Fruit fly (Drosophila melanogaster) whole organism, embryonic: ENCODE results near the gene CG33282.

Experiments
- Adf1 ChIP-seq: fragments of 200-800 bp; sonication (Bioruptor generic); IDR thresholded peaks from 2 replicates; pipeline ENCODE4 v1.3.6; 2022; ENCODE audit warnings: missing biosample characterization, missing genetic modification characterization
- Aef1 ChIP-seq: fragments of 200-800 bp; sonication (Bioruptor generic); IDR thresholded peaks from 3 replicates; pipeline ENCODE4 v1.3.6; 2022; ENCODE audit warnings: missing biosample characterization, missing genetic modification characterization
- Bgb ChIP-seq: fragments of 200-800 bp; sonication (Bioruptor generic); IDR thresholded peaks from 2 replicates; pipeline ENCODE4 v1.3.6; 2022; ENCODE audit warnings: missing biosample characterization, missing genetic modification characterization; ENCODE audit not compliant: partially characterized antibody
- CG11560 ChIP-seq: fragments of 200-800 bp; sonication (Bioruptor generic); IDR thresholded peaks from 3 replicates; pipeline ENCODE4 v1.3.6; 2022; ENCODE audit warnings: missing biosample characterization, missing genetic modification characterization
- CG13296 ChIP-seq: fragments of 200-800 bp; sonication (Bioruptor generic); optimal IDR thresholded peaks from 3 replicates; lab custom pipeline; 2018; ENCODE audit warnings: missing biosample characterization, mild to moderate bottlenecking, missing genetic modification characterization
- CG13894 ChIP-seq: fragments of 200-800 bp; sonication (Bioruptor generic); optimal IDR thresholded peaks from 3 replicates; lab custom pipeline; 2018; ENCODE audit warnings: missing biosample characterization, mild to moderate bottlenecking, missing genetic modification characterization, moderate library complexity
- CG14667 ChIP-seq: fragments of 200-800 bp; sonication (Bioruptor generic); IDR thresholded peaks from 2 replicates; pipeline ENCODE4 v1.3.6; 2022; ENCODE audit warnings: missing biosample characterization, missing genetic modification characterization
- CG1529 ChIP-seq: fragments of 200-800 bp; sonication (Bioruptor generic); optimal IDR thresholded peaks from 3 replicates; lab custom pipeline; 2018; ENCODE audit warnings: missing biosample characterization, missing genetic modification characterization
- CG16863 ChIP-seq: fragments of 200-800 bp; sonication (Bioruptor generic); optimal IDR thresholded peaks from 3 replicates; lab custom pipeline; 2016; ENCODE audit warnings: missing biosample characterization, missing genetic modification characterization
- CG17612 ChIP-seq: fragments of 200-800 bp; sonication (Bioruptor generic); IDR thresholded peaks from 2 replicates; pipeline ENCODE4 v1.3.6; 2022; ENCODE audit warnings: missing biosample characterization, missing genetic modification characterization
- CG31441 ChIP-seq: fragments of 200-800 bp; sonication (Bioruptor generic); IDR thresholded peaks from 2 replicates; pipeline ENCODE4 v1.3.6; 2022; ENCODE audit warnings: missing biosample characterization, missing genetic modification characterization
- CG34224 ChIP-seq: fragments of 200-800 bp; sonication (Bioruptor generic); IDR thresholded peaks from 3 replicates; pipeline ENCODE4 v1.3.6; 2022; ENCODE audit warnings: missing biosample characterization, missing genetic modification characterization; ENCODE audit not compliant: partially characterized antibody
- CG4424 ChIP-seq: fragments of 200-800 bp; sonication (Bioruptor generic); optimal IDR thresholded peaks from 3 replicates; lab custom pipeline; 2016; ENCODE audit warnings: missing biosample characterization, missing genetic modification characterization
- CG4707 ChIP-seq: fragments of 200-800 bp; sonication (Bioruptor generic); optimal IDR thresholded peaks from 2 replicates; lab custom pipeline; 2018; ENCODE audit warnings: missing biosample characterization, mild to moderate bottlenecking, missing genetic modification characterization, moderate library complexity
- CG8089 ChIP-seq: fragments of 200-800 bp; sonication (Bioruptor generic); optimal IDR thresholded peaks from 3 replicates; lab custom pipeline; 2016; ENCODE audit warnings: missing biosample characterization, missing genetic modification characterization
- CG8281 ChIP-seq: fragments of 200-800 bp; sonication (Bioruptor generic); optimal IDR thresholded peaks from 2 replicates; lab custom pipeline; 2018; ENCODE audit warnings: missing biosample characterization, mild to moderate bottlenecking, missing genetic modification characterization, moderate library complexity
- CG9876 ChIP-seq: fragments of 200-800 bp; sonication (Bioruptor generic); optimal IDR thresholded peaks from 2 replicates; lab custom pipeline; 2016; ENCODE audit warnings: missing biosample characterization, missing genetic modification characterization
- CkIIα-i1 ChIP-seq: fragments of 200-800 bp; sonication (Bioruptor generic); IDR thresholded peaks from 2 replicates; pipeline ENCODE4 v1.3.6; 2022; ENCODE audit warnings: missing biosample characterization, missing genetic modification characterization
- Dp ChIP-seq: fragments of 200-800 bp; sonication (Bioruptor generic); optimal IDR thresholded peaks from 2 replicates; lab custom pipeline; 2018; ENCODE audit warnings: missing biosample characterization, mild to moderate bottlenecking, missing genetic modification characterization, moderate library complexity
- Eip74EF ChIP-seq, 2 experiments: fragments of 200-800 bp in 1 of 2; fragments of >200 bp in 1 of 2; sonication (Bioruptor generic) in 1 of 2; optimal IDR thresholded peaks; 2 replicates each; lab custom pipeline; 2017 to 2019; ENCODE audit warnings: missing biosample characterization in 2 of 2, missing genetic modification characterization in 2 of 2, mild to moderate bottlenecking in 1 of 2, moderate library complexity in 1 of 2
- Elba2 ChIP-seq: fragments of 200-800 bp; sonication (Bioruptor generic); optimal IDR thresholded peaks from 3 replicates; lab custom pipeline; 2016; ENCODE audit warnings: missing biosample characterization, missing genetic modification characterization
- Ets65A ChIP-seq: fragments of 200-800 bp; sonication (Bioruptor generic); peaks from one replicate; lab custom pipeline; 2016; ENCODE audit warnings: missing biosample characterization, missing genetic modification characterization
- HLHmδ ChIP-seq: fragments of 200-800 bp; sonication (Bioruptor generic); optimal IDR thresholded peaks from 2 replicates; lab custom pipeline; 2018; ENCODE audit warnings: missing biosample characterization, mild to moderate bottlenecking, missing genetic modification characterization, moderate library complexity
- Hey ChIP-seq: fragments of 200-800 bp; sonication (Bioruptor generic); optimal IDR thresholded peaks from 3 replicates; lab custom pipeline; 2018; ENCODE audit warnings: missing biosample characterization, mild to moderate bottlenecking, missing genetic modification characterization
- Opbp ChIP-seq: fragments of 200-800 bp; sonication (Bioruptor generic); IDR thresholded peaks from 3 replicates; pipeline ENCODE4 v1.3.6; 2022; ENCODE audit warnings: missing biosample characterization, missing genetic modification characterization; ENCODE audit not compliant: partially characterized antibody
- Pdp1 ChIP-seq, 2 experiments: fragments of 200-800 bp; sonication (Bioruptor generic); optimal IDR thresholded peaks; 3 replicates each; lab custom pipeline; 2016; ENCODE audit warnings: missing biosample characterization in 2 of 2, missing genetic modification characterization in 2 of 2, mild to moderate bottlenecking in 1 of 2, moderate library complexity in 1 of 2
- Rfx ChIP-seq: fragments of 200-800 bp; sonication (Bioruptor generic); IDR thresholded peaks from 2 replicates; pipeline ENCODE4 v1.3.6; 2022; ENCODE audit warnings: missing biosample characterization, missing genetic modification characterization
- Ssrp ChIP-seq: fragments of 200-800 bp; sonication (Bioruptor generic); optimal IDR thresholded peaks from 2 replicates; lab custom pipeline; 2018; ENCODE audit warnings: missing biosample characterization, mild to moderate bottlenecking, missing genetic modification characterization, moderate library complexity
- Vsx1 ChIP-seq: fragments of 200-800 bp; sonication (Bioruptor generic); optimal IDR thresholded peaks from 2 replicates; lab custom pipeline; 2017; ENCODE audit warnings: missing biosample characterization, mild to moderate bottlenecking, missing genetic modification characterization, missing genetic modification reagents
- bigmax ChIP-seq: fragments of 200-800 bp; sonication (Bioruptor generic); optimal IDR thresholded peaks from 2 replicates; lab custom pipeline; 2018; ENCODE audit warnings: missing biosample characterization, mild to moderate bottlenecking, missing genetic modification characterization
- caup ChIP-seq: fragments of 200-800 bp; sonication (Bioruptor generic); optimal IDR thresholded peaks from 3 replicates; lab custom pipeline; 2017; ENCODE audit warnings: missing biosample characterization, mild to moderate bottlenecking, missing genetic modification characterization, moderate library complexity; ENCODE audit not compliant: severe bottlenecking
- chn ChIP-seq: fragments of 200-800 bp; sonication (Bioruptor generic); optimal IDR thresholded peaks from 2 replicates; lab custom pipeline; 2016; ENCODE audit warnings: missing biosample characterization, missing genetic modification characterization
- en ChIP-seq: fragments of 200-800 bp; sonication (Bioruptor generic); optimal IDR thresholded peaks from 2 replicates; lab custom pipeline; 2016; ENCODE audit warnings: missing biosample characterization, missing genetic modification characterization
- fu2 ChIP-seq: fragments of 200-800 bp; sonication (Bioruptor generic); optimal IDR thresholded peaks from 2 replicates; lab custom pipeline; 2016; ENCODE audit warnings: missing biosample characterization, missing genetic modification characterization
- gem ChIP-seq: fragments of 200-800 bp; sonication (Bioruptor generic); optimal IDR thresholded peaks from 2 replicates; lab custom pipeline; 2019; ENCODE audit warnings: missing biosample characterization, mild to moderate bottlenecking, missing genetic modification characterization, moderate library complexity
- nerfin-1 ChIP-seq: fragments of 200-800 bp; sonication (Bioruptor generic); optimal IDR thresholded peaks from 3 replicates; lab custom pipeline; 2019; ENCODE audit warnings: missing biosample characterization, mild to moderate bottlenecking, missing genetic modification characterization, moderate library complexity
- nerfin-2 ChIP-seq: fragments of 200-800 bp; sonication (Bioruptor generic); IDR thresholded peaks from 2 replicates; pipeline ENCODE4 v1.3.6; 2022; ENCODE audit warnings: missing biosample characterization, missing genetic modification characterization; ENCODE audit not compliant: partially characterized antibody
- oc ChIP-seq: fragments of 200-800 bp; sonication (Bioruptor generic); optimal IDR thresholded peaks from 2 replicates; lab custom pipeline; 2018; ENCODE audit warnings: missing biosample characterization, mild to moderate bottlenecking, missing genetic modification characterization, moderate library complexity
- odd ChIP-seq: fragments of 200-800 bp; sonication (Bioruptor generic); optimal IDR thresholded peaks from 2 replicates; lab custom pipeline; 2017; ENCODE audit warnings: missing biosample characterization, mild to moderate bottlenecking, missing genetic modification characterization
- org-1 ChIP-seq: fragments of 200-800 bp; sonication (Bioruptor generic); optimal IDR thresholded peaks from 2 replicates; lab custom pipeline; 2017; ENCODE audit warnings: missing biosample characterization, missing genetic modification characterization
- p53 ChIP-seq: fragments of 200-800 bp; sonication (Bioruptor generic); optimal IDR thresholded peaks from 2 replicates; lab custom pipeline; 2016; ENCODE audit warnings: missing biosample characterization, missing genetic modification characterization
- pum ChIP-seq: fragments of 200-800 bp; sonication (Bioruptor generic); optimal IDR thresholded peaks from 2 replicates; lab custom pipeline; 2016; ENCODE audit warnings: missing biosample characterization, missing genetic modification characterization
- rib ChIP-seq: fragments of 200-800 bp; sonication (Bioruptor generic); IDR thresholded peaks from 2 replicates; pipeline ENCODE4 v1.3.6; 2022; ENCODE audit warnings: missing biosample characterization, missing genetic modification characterization
- sr ChIP-seq: fragments of 200-800 bp; sonication (Bioruptor generic); IDR thresholded peaks from 3 replicates; pipeline ENCODE4 v1.3.6; 2022; ENCODE audit warnings: missing biosample characterization, missing genetic modification characterization
- stc ChIP-seq: fragments of 200-800 bp; sonication (Bioruptor generic); IDR thresholded peaks from 2 replicates; pipeline ENCODE4 v1.3.6; 2022; ENCODE audit warnings: missing biosample characterization, missing genetic modification characterization
- toy ChIP-seq: fragments of 200-800 bp; sonication (Bioruptor generic); IDR thresholded peaks from 2 replicates; pipeline ENCODE4 v1.3.6; 2022; ENCODE audit warnings: missing biosample characterization, missing genetic modification characterization
- unpg ChIP-seq: fragments of 200-800 bp; sonication (Bioruptor generic); optimal IDR thresholded peaks from 3 replicates; lab custom pipeline; 2018; ENCODE audit warnings: missing biosample characterization, mild to moderate bottlenecking, missing genetic modification characterization, moderate library complexity
- vfl ChIP-seq: fragments of 200-800 bp; sonication (Bioruptor generic); optimal IDR thresholded peaks from 2 replicates; lab custom pipeline; 2016; ENCODE audit warnings: missing biosample characterization, missing genetic modification characterization
- vnd ChIP-seq: fragments of 200-800 bp; sonication (Bioruptor generic); IDR thresholded peaks from 3 replicates; pipeline ENCODE4 v1.3.6; 2022; ENCODE audit warnings: missing biosample characterization, missing genetic modification characterization; ENCODE audit not compliant: partially characterized antibody

CG33282 gene

DNA sequence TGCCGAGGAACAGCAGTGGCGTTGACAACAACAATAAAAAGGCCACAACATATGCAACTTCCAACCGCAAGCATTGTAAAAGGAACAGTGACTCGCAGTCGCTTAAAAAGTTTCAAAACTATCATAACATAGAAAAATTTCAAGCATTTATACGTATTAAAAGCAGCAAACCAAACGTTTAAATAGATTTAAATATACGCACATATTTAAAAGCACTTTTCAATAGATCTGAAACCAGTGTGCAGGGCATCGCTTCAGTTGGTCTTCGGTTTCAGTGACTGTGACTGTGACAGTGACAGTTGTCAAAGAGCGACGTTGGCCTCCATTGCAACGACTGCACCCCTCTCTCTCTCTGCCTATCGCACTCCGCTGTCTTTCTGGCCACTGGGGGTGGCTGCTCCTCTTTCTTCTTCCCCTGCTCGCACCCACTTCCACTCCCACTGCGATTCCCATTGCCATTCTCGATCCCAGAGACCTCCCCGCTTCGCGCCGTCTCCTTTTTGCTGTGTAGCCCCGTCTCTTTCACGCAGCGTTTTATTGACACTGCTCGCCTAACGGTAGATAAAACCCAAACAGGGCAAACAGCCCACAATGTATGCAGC is 20.5 kb downstream of the CG33282 start (continued):
- peak; percentile 35 for TF ChIP-seq odd (GFP tag; lab: Kevin White, UChicago)
- no peak for TF ChIP-seq CG11560
- peak; percentile 80 for TF ChIP-seq Ssrp (tag; lab: Kevin White, UChicago)
- peak; percentile 93 for TF ChIP-seq stc (GFP tag; lab: Robert Waterston, UW)
- TF ChIP-seq CG14667 (GFP tag; lab: Robert Waterston, UW) = peak; percentile 89
- peak; percentile 76 for TF ChIP-seq chn (GFP tag; lab: Kevin White, UChicago)
- peak; percentile 73 for TF ChIP-seq CG4707 (GFP tag; lab: Kevin White, UChicago)
- no peak for TF ChIP-seq vfl (GFP tag; lab: Kevin White, UChicago)
- TF ChIP-seq CG17612 (GFP tag; lab: Robert Waterston, UW) = no peak
- TF ChIP-seq Hey = no peak
- peak; percentile 87 for TF ChIP-seq unpg (GFP tag; lab: Kevin White, UChicago)
- TF ChIP-seq nerfin-2 = 0 out of 2 replicates have a peak, but pooled peaks have one; percentile 24
- no peak for TF ChIP-seq Elba2 (GFP tag; lab: Kevin White, UChicago)
- no peak for TF ChIP-seq p53 (GFP tag; lab: Kevin White, UChicago)
- no peak for TF ChIP-seq HLHmδ (GFP tag; lab: Kevin White, UChicago)
- TF ChIP-seq oc (tag; lab: Kevin White, UChicago) = peak; percentile 85
- peak; percentile 12 for TF ChIP-seq fu2 (GFP tag; lab: Kevin White, UChicago)
- no peak for TF ChIP-seq Opbp (GFP tag; lab: Robert Waterston, UW)
- TF ChIP-seq CG4424 (GFP tag; lab: Kevin White, UChicago) = peak; percentile 85
- peak; percentile 85 for TF ChIP-seq CG1529
- TF ChIP-seq Ets65A (GFP tag; lab: Kevin White, UChicago) = peak; percentile 82
- no peak for TF ChIP-seq CG13894
- peak; percentile 39; the same call in 1 of the 2 replicates for TF ChIP-seq Bgb (GFP tag; lab: Robert Waterston, UW)
- TF ChIP-seq org-1 (GFP tag; lab: Kevin White, UChicago) = peak; percentile 73
- no peak for TF ChIP-seq rib (GFP tag; lab: Robert Waterston, UW)
- no peak for TF ChIP-seq CG13296 (GFP tag; lab: Kevin White, UChicago)
- no peak for TF ChIP-seq CG34224 (GFP tag; lab: Robert Waterston, UW)
- no peak for TF ChIP-seq bigmax
- TF ChIP-seq CkIIα-i1 (GFP tag; lab: Robert Waterston, UW) = no peak
- TF ChIP-seq toy (GFP tag; lab: Robert Waterston, UW) = no peak
- TF ChIP-seq sr (GFP tag; lab: Robert Waterston, UW) = peak; percentile 75; the same call in 2 of the 3 replicates
- peak; percentile 49; the same call in 1 of the 2 replicates for TF ChIP-seq Rfx
- TF ChIP-seq Vsx1 (GFP tag; lab: Kevin White, UChicago) = peak; percentile 27
- TF ChIP-seq Pdp1 (GFP tag; optimal IDR thresholded peaks at IDR 0.05; lab: Kevin White, UChicago) = peak; percentile 53 to 57
- TF ChIP-seq Dp = no peak
- TF ChIP-seq Aef1 (GFP tag; lab: Robert Waterston, UW) = peak; percentile 78
- peak; percentile 52 for TF ChIP-seq CG8089
- TF ChIP-seq caup (GFP tag; lab: Kevin White, UChicago) = peak; percentile 12
- peak; percentile 88 for TF ChIP-seq CG31441 (GFP tag; lab: Robert Waterston, UW)
- TF ChIP-seq Eip74EF (GFP tag; optimal IDR thresholded peaks at IDR 0.05; lab: Kevin White, UChicago) = peak in 1 of 2 experiments; percentile 75
- peak; percentile 78 for TF ChIP-seq nerfin-1 (tag; lab: Kevin White, UChicago)
- no peak for TF ChIP-seq Adf1 (GFP tag; lab: Robert Waterston, UW)
- peak; percentile 71 for TF ChIP-seq CG16863
- peak; percentile 44; the same call in 2 of the 3 replicates for TF ChIP-seq vnd (GFP tag; lab: Robert Waterston, UW)
- TF ChIP-seq CG8281 (tag; lab: Kevin White, UChicago) = peak; percentile 41
- TF ChIP-seq en (GFP tag; lab: Kevin White, UChicago) = peak; percentile 50
- no peak for TF ChIP-seq CG9876
- TF ChIP-seq pum (GFP tag; lab: Kevin White, UChicago) = peak; percentile 56
- TF ChIP-seq gem (tag; lab: Kevin White, UChicago) = peak; percentile 90
